Fruit fly (Drosophila melanogaster): ENCODE data around the gene Ptpmeg.

Ptpmeg gene

dm6 chr3L:347641-348405, 19.9 kb downstream of the Ptpmeg start (continued):
- TF ChIP-seq Antp (GFP tag; optimal IDR thresholded peaks at IDR 0.05), result peak; percentile 84
- TF ChIP-seq MESR4 (GFP tag; optimal IDR thresholded peaks at IDR 0.05), result no peak
- peak; percentile 61 for TF ChIP-seq trem (tag; optimal IDR thresholded peaks at IDR 0.05)
- TF ChIP-seq CG3065 (GFP tag; optimal IDR thresholded peaks at IDR 0.05), result peak; percentile 43
- peak; percentile 85 for TF ChIP-seq Blimp-1 (GFP tag; optimal IDR thresholded peaks at IDR 0.05)
- peak; percentile 54 for TF ChIP-seq CG8359 (GFP tag; optimal IDR thresholded peaks at IDR 0.05; ENCODE audit: borderline replicate concordance)
- TF ChIP-seq CG13624 (GFP tag; optimal IDR thresholded peaks at IDR 0.05), result peak; percentile 15
- TF ChIP-seq wdn (GFP tag; IDR thresholded peaks at IDR 0.05), result no peak
- peak; percentile 67 for TF ChIP-seq Atf-2 (GFP tag; optimal IDR thresholded peaks at IDR 0.05)
- peak; percentile 73 for TF ChIP-seq dati (GFP tag; IDR thresholded peaks at IDR 0.05)
- peak; percentile 67 for TF ChIP-seq Camta (GFP tag; optimal IDR thresholded peaks at IDR 0.05)
- TF ChIP-seq CG5180 (GFP tag; optimal IDR thresholded peaks at IDR 0.05), result peak; percentile 47
- peak; percentile 4 for TF ChIP-seq CG7745 (tag; optimal IDR thresholded peaks at IDR 0.05)
- peak; percentile 75 for TF ChIP-seq CG5245 (GFP tag; optimal IDR thresholded peaks at IDR 0.05)
- peak; percentile 70 for TF ChIP-seq CG10654 (GFP tag; optimal IDR thresholded peaks at IDR 0.05)
- TF ChIP-seq sima (GFP tag; optimal IDR thresholded peaks at IDR 0.05), result peak; percentile 16
- TF ChIP-seq CG10321 (GFP tag; IDR thresholded peaks at IDR 0.05), result no peak
- TF ChIP-seq unpg (GFP tag; optimal IDR thresholded peaks at IDR 0.05), result peak; percentile 70
- TF ChIP-seq CG18476 (GFP tag; optimal IDR thresholded peaks at IDR 0.05), result peak; percentile 47
- peak; percentile 59; the same call in 1 of the 3 replicates for TF ChIP-seq ase (GFP tag; IDR thresholded peaks at IDR 0.05)
- TF ChIP-seq cg (GFP tag; optimal IDR thresholded peaks at IDR 0.05), result peak; percentile 58
- TF ChIP-seq CG12942 (GFP tag; optimal IDR thresholded peaks at IDR 0.05), result peak; percentile 77
- no peak for TF ChIP-seq tup (GFP tag; optimal IDR thresholded peaks at IDR 0.05)
- TF ChIP-seq CG1529 (GFP tag; optimal IDR thresholded peaks at IDR 0.05), result peak; percentile 74
- no peak for TF ChIP-seq CG10543 (GFP tag; optimal IDR thresholded peaks at IDR 0.05)
- TF ChIP-seq Lpt (GFP tag; optimal IDR thresholded peaks at IDR 0.05), result no peak
- no peak for TF ChIP-seq scrt (GFP tag; optimal IDR thresholded peaks at IDR 0.05)
- TF ChIP-seq CG3995 (GFP tag; optimal IDR thresholded peaks at IDR 0.05), result no peak
- TF ChIP-seq nerfin-1 (tag; optimal IDR thresholded peaks at IDR 0.05), result peak; percentile 53
- TF ChIP-seq fd3F (GFP tag; optimal IDR thresholded peaks at IDR 0.05), result no peak
- no peak for TF ChIP-seq CG7357 (GFP tag; IDR thresholded peaks at IDR 0.05)
- TF ChIP-seq CG3281 (GFP tag; optimal IDR thresholded peaks at IDR 0.05), result no peak
- no peak for TF ChIP-seq lov (optimal IDR thresholded peaks at IDR 0.05)
- TF ChIP-seq lov (GFP tag; IDR thresholded peaks at IDR 0.05), result peak; percentile 73; the same call in 2 of the 3 replicates
- TF ChIP-seq Ets65A (GFP tag), result peak; percentile 97
- TF ChIP-seq trh (GFP tag; optimal IDR thresholded peaks at IDR 0.05), result no peak
- TF ChIP-seq CG8388 (GFP tag; optimal IDR thresholded peaks at IDR 0.05), result peak; percentile 65
- no peak for TF ChIP-seq dimm (GFP tag; IDR thresholded peaks at IDR 0.05)
- peak; percentile 72 for TF ChIP-seq CG31441 (GFP tag; IDR thresholded peaks at IDR 0.05)
- peak; percentile 72 for TF ChIP-seq her (GFP tag; optimal IDR thresholded peaks at IDR 0.05)
- TF ChIP-seq sr (GFP tag; IDR thresholded peaks at IDR 0.05), result 0 out of 3 replicates have a peak, but pooled peaks have one; percentile 36
- no peak for TF ChIP-seq klu (GFP tag; IDR thresholded peaks at IDR 0.05)
- TF ChIP-seq CG6765 (GFP tag; optimal IDR thresholded peaks at IDR 0.05), result peak; percentile 15
- TF ChIP-seq CG11456 (GFP tag; IDR thresholded peaks at IDR 0.05), result no peak
- TF ChIP-seq CG17568 (GFP tag; optimal IDR thresholded peaks at IDR 0.05), result peak; percentile 34
- no peak for TF ChIP-seq HLH4C (GFP tag; IDR thresholded peaks at IDR 0.05; ENCODE audit: partially characterized antibody)
- no peak for TF ChIP-seq Adf1 (GFP tag; IDR thresholded peaks at IDR 0.05)
- TF ChIP-seq CG11398 (GFP tag; optimal IDR thresholded peaks at IDR 0.05), result peak; percentile 54
- no peak for TF ChIP-seq CG7987 (GFP tag; optimal IDR thresholded peaks at IDR 0.05)
- no peak for TF ChIP-seq Fer2 (tag; optimal IDR thresholded peaks at IDR 0.05)

Data from whole organism, embryonic.